Worm (Caenorhabditis elegans) whole organism, midembryonic: ENCODE measurements around the gene srw-54.

Source experiments
- T22C8.4 ChIP-seq: fragments of 200-800 bp; sonication (Bioruptor generic); IDR thresholded peaks from 2 replicates; pipeline ENCODE4 v1.3.6; 2022; ENCODE audit warnings: missing genetic modification characterization, missing compliant biosample characterization
- cog-1 ChIP-seq: sonication (generic microtip); optimal IDR thresholded peaks from 2 replicates; lab custom pipeline; 2016; ENCODE audit warnings: missing genetic modification characterization, missing compliant biosample characterization
- flt-1 ChIP-seq: fragments of 200-800 bp; sonication (Bioruptor generic); IDR thresholded peaks from 2 replicates; pipeline ENCODE4 v1.3.6; 2022; ENCODE audit warnings: missing genetic modification characterization, missing compliant biosample characterization
- klf-2 ChIP-seq: fragments of 200-800 bp; sonication (Bioruptor generic); conservative IDR thresholded peaks from 2 replicates; pipeline ENCODE4 v1.3.6; 2022; ENCODE audit warnings: missing genetic modification reagents, missing genetic modification characterization, missing compliant biosample characterization
- med-1 ChIP-seq: sonication (generic microtip); optimal IDR thresholded peaks from 2 replicates; lab custom pipeline; 2017; ENCODE audit warnings: missing genetic modification characterization, mild to moderate bottlenecking, missing compliant biosample characterization, antibody characterized with exemption, missing genetic modification reagents; ENCODE audit not compliant: insufficient read depth
- ref-1 ChIP-seq: fragments of 200-800 bp; sonication (Bioruptor generic); conservative IDR thresholded peaks from 2 replicates; pipeline ENCODE4 v1.3.6; 2022; ENCODE audit warnings: missing genetic modification reagents, missing genetic modification characterization, missing compliant biosample characterization
- tab-1 ChIP-seq: fragments of 200-800 bp; sonication (Bioruptor generic); IDR thresholded peaks from 2 replicates; pipeline ENCODE4 v1.3.6; 2022; ENCODE audit warnings: missing genetic modification characterization, missing compliant biosample characterization
- ztf-23 ChIP-seq: fragments of 200-800 bp; sonication (Bioruptor generic); IDR thresholded peaks from 2 replicates; pipeline ENCODE4 v1.3.6; 2022; ENCODE audit warnings: missing genetic modification reagents, missing genetic modification characterization, missing compliant biosample characterization
- ztf-29 ChIP-seq: fragments of 200-800 bp; sonication (Bioruptor generic); IDR thresholded peaks from 2 replicates; pipeline ENCODE4 v1.3.6; 2022; ENCODE audit warnings: missing genetic modification reagents, missing genetic modification characterization, missing compliant biosample characterization

- no peak for TF ChIP-seq med-1 (GFP tag; lab: Kevin White, UChicago)
- TF ChIP-seq T22C8.4 (GFP tag; lab: Robert Waterston, UW): no peak
- no peak for TF ChIP-seq tab-1 (GFP tag; lab: Robert Waterston, UW)
- no peak for TF ChIP-seq ztf-23 (GFP tag; lab: Robert Waterston, UW)
- no peak for TF ChIP-seq klf-2
- no peak for TF ChIP-seq flt-1 (GFP tag; lab: Robert Waterston, UW)
- no peak for TF ChIP-seq ref-1
- no peak for TF ChIP-seq ztf-29 (GFP tag; lab: Robert Waterston, UW)
- no peak for TF ChIP-seq cog-1 (tag; lab: Kevin White, UChicago)
Observed at ce11 chrV:16605463-16605862, 5.7 kb upstream of the srw-54 start.
